Worm (Caenorhabditis elegans): ENCODE data around the gene kvs-2.
A peak's percentile ranks its signal among the peaks of the same experiment; 100 is the strongest.

Gene kvs-2

ce11 chrV:10659343-10659742, 23.5 kb downstream of the kvs-2 start:
- TF ChIP-seq jun-1 (tag; optimal IDR thresholded peaks at IDR 0.05) (no peak), elt-3 (tag; optimal IDR thresholded peaks at IDR 0.05) (no peak), fos-1 (tag; optimal IDR thresholded peaks at IDR 0.05) (no peak)

DNA sequence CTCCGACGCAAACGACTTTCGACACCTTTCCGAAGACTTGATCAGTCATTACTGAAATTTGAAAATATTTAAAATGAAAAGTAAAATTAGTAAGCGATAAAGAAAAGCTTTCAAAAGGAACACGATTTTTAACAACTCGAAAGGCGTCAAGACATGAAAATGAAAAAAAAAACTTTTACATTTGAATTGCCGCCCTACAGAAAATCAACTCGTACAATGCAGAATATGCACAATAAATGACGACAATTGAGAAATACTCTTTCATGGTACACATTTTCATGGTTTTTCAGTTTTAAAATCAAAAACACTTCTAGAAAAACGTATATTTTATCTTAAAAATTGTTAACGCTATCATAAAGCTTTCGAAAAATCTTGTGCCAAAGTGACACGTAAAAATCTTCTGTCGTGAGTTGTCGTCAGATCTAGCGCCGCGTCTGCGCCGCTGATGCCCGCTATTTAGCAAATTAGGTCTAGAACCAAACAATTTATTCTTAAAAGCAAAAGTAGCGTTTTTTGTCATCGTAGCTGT, 25.7 kb downstream of the kvs-2 start, which contains the start of gene sqv-4:
sqv-4 (minus strand) TSS at position 51 of the 529 bp plus-strand sequence.
- TF ChIP-seq pha-4 (tag; optimal IDR thresholded peaks at IDR 0.05), result peak; percentile 27
- no peak for TF ChIP-seq ztf-11 (tag; optimal IDR thresholded peaks at IDR 0.05)
- no peak for TF ChIP-seq nhr-43 (tag; optimal IDR thresholded peaks at IDR 0.05; ENCODE audit: poor library complexity, severe bottlenecking)
- TF ChIP-seq nhr-12 (tag; optimal IDR thresholded peaks at IDR 0.05), result no peak
- peak; percentile 14 for TF ChIP-seq nfya-1 (tag; optimal IDR thresholded peaks at IDR 0.05; ENCODE audit: insufficient read depth)
- peak; percentile 57 for TF ChIP-seq hmg-11 (tag; optimal IDR thresholded peaks at IDR 0.05)
- TF ChIP-seq nhr-11 (tag; optimal IDR thresholded peaks at IDR 0.05), result no peak
- peak; percentile 50 for TF ChIP-seq lin-15B (tag; optimal IDR thresholded peaks at IDR 0.05)

ce11 chrV:10662000-10662399, 26.2 kb downstream of the kvs-2 start:
- TF ChIP-seq ceh-16 (tag; optimal IDR thresholded peaks at IDR 0.05) (no peak), elt-1 (tag; optimal IDR thresholded peaks at IDR 0.05) (peak; percentile 59)

ce11 chrV:10664271-10664670, 28.4 kb downstream of the kvs-2 start:
- TF ChIP-seq egl-27 (tag; optimal IDR thresholded peaks at IDR 0.05) (no peak), ceh-16 (tag; optimal IDR thresholded peaks at IDR 0.05) (no peak), nhr-28 (tag; optimal IDR thresholded peaks at IDR 0.05) (no peak), ztf-4 (tag; optimal IDR thresholded peaks at IDR 0.05) (no peak), nhr-12 (tag; optimal IDR thresholded peaks at IDR 0.05) (no peak), ceh-28 (tag; optimal IDR thresholded peaks at IDR 0.05) (no peak), unc-39 (tag; optimal IDR thresholded peaks at IDR 0.05) (no peak), ceh-82 (tag; optimal IDR thresholded peaks at IDR 0.05) (no peak), egl-5 (tag; optimal IDR thresholded peaks at IDR 0.05) (no peak), ceh-9 (tag; optimal IDR thresholded peaks at IDR 0.05) (no peak), nfya-1 (tag; optimal IDR thresholded peaks at IDR 0.05; ENCODE audit: insufficient read depth) (no peak), lin-15B (tag; optimal IDR thresholded peaks at IDR 0.05) (no peak), nhr-11 (tag; optimal IDR thresholded peaks at IDR 0.05) (no peak), jun-1 (tag; optimal IDR thresholded peaks at IDR 0.05) (no peak), nhr-76 (tag; optimal IDR thresholded peaks at IDR 0.05) (no peak), sea-2 (GFP tag; optimal IDR thresholded peaks at IDR 0.05) (no peak)

DNA sequence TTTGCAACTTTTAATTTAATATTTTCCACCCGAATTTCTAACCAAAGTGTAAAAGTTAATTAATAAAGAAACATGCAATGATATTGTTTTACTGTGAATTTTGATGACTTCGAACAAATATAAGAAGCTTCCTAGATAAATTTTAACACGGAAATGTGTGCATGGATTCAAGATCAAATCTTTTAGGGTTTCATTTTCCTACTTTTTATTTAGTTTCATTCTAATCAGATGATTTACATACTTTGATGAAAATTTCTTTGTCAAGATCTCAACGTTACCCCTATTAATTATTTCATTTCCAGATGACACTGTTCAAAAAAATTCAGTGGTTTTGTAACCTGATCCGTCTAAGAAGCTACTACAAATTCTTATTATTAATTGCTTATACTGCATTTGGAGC, 31.5 kb downstream of the kvs-2 start, which contains the start of gene twk-12:
twk-12 (plus strand) TSS at position 301 of the 400 bp plus-strand sequence.
- TF ChIP-seq nhr-28 (tag; optimal IDR thresholded peaks at IDR 0.05), result no peak
- TF ChIP-seq fkh-10 (GFP tag; optimal IDR thresholded peaks at IDR 0.05), result no peak
- no peak for TF ChIP-seq egl-5 (tag; optimal IDR thresholded peaks at IDR 0.05)
- no peak for TF ChIP-seq R02D3.7 (tag; optimal IDR thresholded peaks at IDR 0.05)
- no peak for TF ChIP-seq jun-1 (tag; optimal IDR thresholded peaks at IDR 0.05)
- no peak for TF ChIP-seq unc-62 (GFP tag; optimal IDR thresholded peaks at IDR 0.05)
- no peak for TF ChIP-seq nhr-237 (tag; optimal IDR thresholded peaks at IDR 0.05)
- no peak for TF ChIP-seq mdl-1 (tag; optimal IDR thresholded peaks at IDR 0.05)
- no peak for TF ChIP-seq ceh-28 (tag; optimal IDR thresholded peaks at IDR 0.05)

- no peak for TF ChIP-seq lin-39 (tag; optimal IDR thresholded peaks at IDR 0.05)
- TF ChIP-seq pha-4 (tag; optimal IDR thresholded peaks at IDR 0.05), result peak; percentile 27
These were observed 35.0 kb downstream of the kvs-2 start for ce11 chrV:10670817-10671216.

DNA sequence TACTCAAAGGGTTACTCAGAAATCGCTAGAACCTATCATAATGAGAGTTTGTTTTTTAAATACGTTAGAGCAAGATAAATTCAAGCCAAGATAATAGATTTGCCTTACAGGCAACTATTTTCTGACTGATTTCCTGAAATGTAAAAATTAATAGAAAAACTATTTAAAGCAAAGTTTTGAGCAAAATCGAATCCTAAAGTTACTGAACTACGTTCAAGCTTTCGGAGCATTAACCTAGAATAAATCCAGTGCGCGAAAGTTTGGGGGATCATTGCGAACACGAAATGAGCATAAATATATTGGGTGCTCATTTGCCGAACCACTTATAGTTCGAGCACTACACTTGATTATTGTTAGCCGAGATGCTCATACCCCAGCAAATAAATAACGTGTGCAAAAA, 35.8 kb downstream of the kvs-2 start, which contains the start of gene ceh-22:
ceh-22 (plus strand) TSS at position 301 of the 400 bp plus-strand sequence.
- TF ChIP-seq elt-3 (tag; optimal IDR thresholded peaks at IDR 0.05) (no peak), mdl-1 (tag; optimal IDR thresholded peaks at IDR 0.05) (no peak), fos-1 (tag; optimal IDR thresholded peaks at IDR 0.05) (no peak), ceh-28 (tag; optimal IDR thresholded peaks at IDR 0.05) (no peak), unc-39 (tag; optimal IDR thresholded peaks at IDR 0.05) (no peak), ceh-82 (tag; optimal IDR thresholded peaks at IDR 0.05) (no peak), R02D3.7 (tag; optimal IDR thresholded peaks at IDR 0.05) (no peak), sea-2 (GFP tag; optimal IDR thresholded peaks at IDR 0.05) (no peak), skn-1 (tag; optimal IDR thresholded peaks at IDR 0.05) (no peak)

All from whole organism, L3 larva.